Worm (Caenorhabditis elegans) whole organism, late embryonic: Measurements from ENCODE around the gene F17E9.2.

ENCODE experiments used
- K09A11.1 ChIP-seq: sonication (generic microtip); optimal IDR thresholded peaks from 2 replicates; lab custom pipeline; 2017; ENCODE audit warnings: antibody characterized with exemption, mild to moderate bottlenecking, missing genetic modification characterization, missing compliant biosample characterization; ENCODE audit not compliant: insufficient read depth
- ama-1 ChIP-seq: fragments of 150-350 bp; optimal IDR thresholded peaks from 2 replicates; lab custom pipeline; 2014
- ceh-14 ChIP-seq: sonication (generic microtip); optimal IDR thresholded peaks from 2 replicates; lab custom pipeline; 2016; ENCODE audit warnings: missing genotype, missing genetic modification characterization, missing compliant biosample characterization
- ceh-19 ChIP-seq: fragments of 200-800 bp; sonication (Bioruptor generic); optimal IDR thresholded peaks from 2 replicates; lab custom pipeline; 2018; ENCODE audit warnings: mild to moderate bottlenecking, missing genetic modification characterization, missing compliant biosample characterization
- ceh-22 ChIP-seq: sonication (generic microtip); optimal IDR thresholded peaks from 2 replicates; lab custom pipeline; 2017; ENCODE audit warnings: missing biosample characterization, missing genetic modification characterization
- fax-1 ChIP-seq: sonication (generic microtip); optimal IDR thresholded peaks from 2 replicates; lab custom pipeline; 2016; ENCODE audit warnings: missing genotype, missing genetic modification characterization, missing compliant biosample characterization
- hlh-8 ChIP-seq: sonication (generic microtip); optimal IDR thresholded peaks from 2 replicates; lab custom pipeline; 2016; ENCODE audit warnings: missing genotype, missing genetic modification characterization, missing compliant biosample characterization
- nhr-11 ChIP-seq: fragments of 150-350 bp; optimal IDR thresholded peaks from 2 replicates; lab custom pipeline; 2014; ENCODE audit warnings: missing biosample characterization, missing genetic modification characterization
- odd-2 ChIP-seq: sonication (generic microtip); optimal IDR thresholded peaks from 2 replicates; lab custom pipeline; 2017; ENCODE audit warnings: antibody characterized with exemption, mild to moderate bottlenecking, missing genetic modification characterization, missing compliant biosample characterization
- pqm-1 ChIP-seq: sonication (generic microtip); optimal IDR thresholded peaks from 2 replicates; lab custom pipeline; 2016; ENCODE audit warnings: missing genetic modification characterization, missing compliant biosample characterization
- rnt-1 ChIP-seq: sonication (generic microtip); optimal IDR thresholded peaks from 2 replicates; lab custom pipeline; 2016; ENCODE audit warnings: missing genetic modification characterization, missing compliant biosample characterization
- sdc-2 ChIP-seq: sonication (generic microtip); optimal IDR thresholded peaks from 2 replicates; lab custom pipeline; 2016; ENCODE audit warnings: missing genotype, missing genetic modification characterization, missing compliant biosample characterization

DNA sequence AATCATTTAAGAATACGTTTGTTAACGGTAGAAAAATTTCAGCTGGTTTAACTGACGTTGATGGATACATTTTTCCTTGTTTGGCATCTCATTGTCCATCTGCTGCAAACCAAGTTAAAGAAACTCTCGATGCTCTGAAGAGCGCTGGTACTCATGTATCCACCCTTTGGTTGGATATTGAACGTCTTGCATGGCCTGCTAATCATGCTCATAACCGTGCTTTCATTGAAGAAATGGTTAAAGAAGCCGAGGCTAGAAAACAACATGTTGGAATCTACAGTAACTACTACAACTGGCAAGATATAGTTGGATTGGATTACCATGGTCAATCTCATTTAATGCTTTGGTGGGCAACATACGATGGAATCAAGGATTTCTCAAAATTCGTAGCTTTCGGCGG lies 22.7 kb upstream of the F17E9.2 start:
- TF ChIP-seq K09A11.1 (tag; lab: Kevin White, UChicago) (no peak), ama-1 (lab: Kevin White, UChicago) (no peak), ceh-19 (GFP tag; lab: Kevin White, UChicago) (no peak), ceh-22 (no peak), fax-1 (no peak), ceh-14 (no peak), rnt-1 (tag; lab: Kevin White, UChicago) (no peak), nhr-11 (no peak), sdc-2 (tag; lab: Kevin White, UChicago) (no peak), hlh-8 (tag; lab: Kevin White, UChicago) (no peak), pqm-1 (tag; lab: Kevin White, UChicago) (no peak), odd-2 (tag; lab: Kevin White, UChicago) (no peak)
